Worm (Caenorhabditis elegans): ENCODE data around the gene T01H10.11.

T01H10.11 gene

ce11 chrX:12123152-12123551, at the start of gene T01H10.11:
T01H10.11 (plus strand) TSS chrX:12123452.
- no peak for TF ChIP-seq him-1 (tag; optimal IDR thresholded peaks at IDR 0.05)
- no peak for TF ChIP-seq dao-5 (tag; optimal IDR thresholded peaks at IDR 0.05)

ce11 chrX:12073764-12074163, 49.5 kb upstream of the T01H10.11 start, which contains the start of gene tmem-145:
tmem-145 (minus strand) TSS chrX:12073864.
- no peak for TF ChIP-seq dao-5 (tag; optimal IDR thresholded peaks at IDR 0.05)
- no peak for TF ChIP-seq W03F9.2 (tag; optimal IDR thresholded peaks at IDR 0.05)
- no peak for TF ChIP-seq him-1 (tag; optimal IDR thresholded peaks at IDR 0.05)

DNA sequence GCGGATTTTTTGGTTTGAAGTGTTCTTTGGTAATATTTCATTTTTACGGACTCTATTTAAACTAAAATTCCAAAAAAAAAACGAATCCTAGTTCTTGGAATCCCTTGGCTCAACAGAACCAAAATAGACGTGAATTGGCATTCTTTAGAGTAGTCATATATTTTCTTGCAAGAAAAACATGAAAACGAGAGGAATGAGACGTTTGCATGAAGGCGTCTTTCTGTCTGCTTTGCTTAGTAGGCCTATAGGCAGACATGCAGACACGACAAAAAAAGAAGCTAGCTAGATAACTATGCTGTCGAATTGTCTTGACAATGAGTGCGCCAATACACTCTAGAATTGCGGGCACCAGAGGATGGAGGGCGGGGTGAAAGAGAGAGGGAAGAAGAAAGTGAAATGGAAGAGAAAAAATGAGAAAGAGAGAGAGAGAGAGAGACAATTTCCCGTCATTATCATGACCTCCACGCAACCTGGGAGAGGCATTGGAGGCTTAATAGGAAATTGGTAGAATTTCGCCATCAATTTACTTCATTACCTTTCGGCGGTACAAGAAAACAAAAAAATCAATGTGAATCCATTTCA, 42.6 kb upstream of the T01H10.11 start:
- TF ChIP-seq dao-5 (tag; optimal IDR thresholded peaks at IDR 0.05) (no peak), W03F9.2 (tag; optimal IDR thresholded peaks at IDR 0.05) (no peak), him-1 (tag; optimal IDR thresholded peaks at IDR 0.05) (no peak)

DNA sequence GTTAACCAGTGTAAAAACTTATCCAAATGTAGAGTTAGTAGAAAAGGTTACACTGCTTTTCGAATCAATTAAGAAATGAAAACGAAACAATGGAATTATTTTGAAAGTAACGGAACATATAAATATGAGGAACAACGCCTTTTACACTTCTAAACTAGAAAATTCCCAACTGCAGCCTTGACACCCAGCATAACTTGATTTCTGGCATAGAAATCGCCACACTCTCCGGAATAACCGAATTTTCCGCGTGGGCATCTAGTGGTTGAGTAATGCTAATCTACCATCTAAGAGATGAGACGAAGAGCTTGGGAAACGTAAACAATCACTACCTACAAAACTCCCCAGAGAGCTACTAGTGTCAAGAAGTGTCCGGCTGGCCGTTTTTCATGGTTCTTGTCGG, 42.0 kb upstream of the T01H10.11 start:
- no peak for TF ChIP-seq him-1 (tag; optimal IDR thresholded peaks at IDR 0.05)
- TF ChIP-seq dao-5 (tag; optimal IDR thresholded peaks at IDR 0.05) = no peak
- TF ChIP-seq W03F9.2 (tag; optimal IDR thresholded peaks at IDR 0.05) = no peak

ce11 chrX:12082813-12083212, 40.4 kb upstream of the T01H10.11 start:
- no peak for TF ChIP-seq W03F9.2 (tag; optimal IDR thresholded peaks at IDR 0.05)
- TF ChIP-seq dao-5 (tag; optimal IDR thresholded peaks at IDR 0.05) = no peak
- no peak for TF ChIP-seq him-1 (tag; optimal IDR thresholded peaks at IDR 0.05)

ce11 chrX:12086297-12086696, 37.0 kb upstream of the T01H10.11 start:
- TF ChIP-seq W03F9.2 (tag; optimal IDR thresholded peaks at IDR 0.05) (no peak), him-1 (tag; optimal IDR thresholded peaks at IDR 0.05) (no peak), dao-5 (tag; optimal IDR thresholded peaks at IDR 0.05) (no peak)

ce11 chrX:12092621-12093020, 30.6 kb upstream of the T01H10.11 start:
- TF ChIP-seq him-1 (tag; optimal IDR thresholded peaks at IDR 0.05) (no peak), dao-5 (tag; optimal IDR thresholded peaks at IDR 0.05) (no peak), W03F9.2 (tag; optimal IDR thresholded peaks at IDR 0.05) (no peak)

ce11 chrX:12093043-12093442, 30.2 kb upstream of the T01H10.11 start, which contains the start of gene W03G11.4:
W03G11.4 (minus strand) TSS chrX:12093143.
- TF ChIP-seq dao-5 (tag; optimal IDR thresholded peaks at IDR 0.05) (no peak), him-1 (tag; optimal IDR thresholded peaks at IDR 0.05) (no peak), W03F9.2 (tag; optimal IDR thresholded peaks at IDR 0.05) (no peak)

DNA sequence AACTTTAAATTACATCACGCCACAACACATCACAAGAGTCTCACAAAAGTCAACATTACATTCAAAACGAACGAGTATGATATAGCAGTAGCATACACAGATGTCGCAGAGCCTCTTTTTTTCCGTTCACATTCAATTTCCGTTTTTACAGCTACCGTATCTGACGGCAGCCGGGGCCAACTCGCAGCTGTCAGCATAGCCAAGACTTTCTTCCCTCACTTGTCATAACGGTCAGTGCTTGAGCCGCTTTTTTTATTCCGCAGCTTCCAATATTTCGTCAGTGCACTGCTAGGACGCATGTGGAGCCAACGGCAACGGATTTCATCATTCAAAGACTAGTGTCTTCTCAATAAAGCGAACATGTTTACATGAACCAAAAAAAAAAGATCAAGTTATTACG, 29.3 kb upstream of the T01H10.11 start:
- TF ChIP-seq W03F9.2 (tag; optimal IDR thresholded peaks at IDR 0.05) (no peak), dao-5 (tag; optimal IDR thresholded peaks at IDR 0.05) (no peak), him-1 (tag; optimal IDR thresholded peaks at IDR 0.05) (no peak)

DNA sequence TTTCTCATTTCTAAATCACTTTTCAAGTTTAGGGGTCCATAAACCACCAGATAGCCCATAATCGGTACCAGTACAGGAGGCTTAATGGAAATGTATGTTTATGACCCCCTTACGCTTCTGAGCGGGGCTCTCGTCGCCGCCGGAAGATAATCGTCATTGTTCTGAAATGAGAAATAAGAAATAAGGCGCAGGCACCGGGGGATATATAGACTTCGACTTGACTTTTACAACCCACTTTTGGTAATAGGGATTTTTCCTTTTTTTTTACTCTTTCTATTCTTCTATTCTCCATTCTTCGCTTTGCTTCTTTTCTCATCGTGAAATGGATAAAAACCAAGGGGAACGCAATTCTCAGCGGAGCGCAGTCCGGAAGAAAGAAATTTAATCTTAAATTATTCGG, 28.1 kb upstream of the T01H10.11 start:
- no peak for TF ChIP-seq dao-5 (tag; optimal IDR thresholded peaks at IDR 0.05)
- TF ChIP-seq him-1 (tag; optimal IDR thresholded peaks at IDR 0.05) = no peak
- TF ChIP-seq W03F9.2 (tag; optimal IDR thresholded peaks at IDR 0.05) = no peak

DNA sequence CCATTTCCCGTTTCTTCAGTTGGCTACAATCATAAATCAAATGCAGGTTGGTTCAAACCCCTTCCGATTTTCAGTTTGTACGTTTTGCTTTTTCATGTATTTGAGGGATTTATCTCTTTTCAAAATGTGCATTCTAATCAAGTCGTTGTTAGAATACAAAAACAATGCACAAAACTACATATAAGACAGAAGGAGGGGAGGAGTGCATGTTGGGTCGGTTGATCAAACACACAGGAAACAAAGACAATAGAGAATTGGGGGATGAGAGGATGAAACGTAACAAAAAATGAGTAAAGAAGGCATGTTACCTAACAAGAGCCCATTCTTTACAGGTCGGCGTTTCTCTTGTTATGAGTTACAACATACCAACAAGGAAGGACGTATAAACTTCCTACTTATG, 25.3 kb upstream of the T01H10.11 start:
- TF ChIP-seq him-1 (tag; optimal IDR thresholded peaks at IDR 0.05) (no peak), dao-5 (tag; optimal IDR thresholded peaks at IDR 0.05) (no peak), W03F9.2 (tag; optimal IDR thresholded peaks at IDR 0.05) (no peak)

ce11 chrX:12103712-12104111, 19.5 kb upstream of the T01H10.11 start, which contains the start of gene W03G11.3:
W03G11.3 (minus strand) TSS chrX:12103812.
- TF ChIP-seq W03F9.2 (tag; optimal IDR thresholded peaks at IDR 0.05) (no peak), him-1 (tag; optimal IDR thresholded peaks at IDR 0.05) (no peak), dao-5 (tag; optimal IDR thresholded peaks at IDR 0.05) (no peak)

ce11 chrX:12104630-12105029, 18.6 kb upstream of the T01H10.11 start, which contains the start of gene col-181:
col-181 (plus strand) TSS chrX:12104930.
- no peak for TF ChIP-seq him-1 (tag; optimal IDR thresholded peaks at IDR 0.05)
- TF ChIP-seq W03F9.2 (tag; optimal IDR thresholded peaks at IDR 0.05) = no peak
- TF ChIP-seq dao-5 (tag; optimal IDR thresholded peaks at IDR 0.05) = no peak

- no peak for TF ChIP-seq him-1 (tag; optimal IDR thresholded peaks at IDR 0.05)
- no peak for TF ChIP-seq dao-5 (tag; optimal IDR thresholded peaks at IDR 0.05)
- TF ChIP-seq W03F9.2 (tag; optimal IDR thresholded peaks at IDR 0.05) = no peak
These were observed 17.8 kb upstream of the T01H10.11 start for ce11 chrX:12105458-12105857.

DNA sequence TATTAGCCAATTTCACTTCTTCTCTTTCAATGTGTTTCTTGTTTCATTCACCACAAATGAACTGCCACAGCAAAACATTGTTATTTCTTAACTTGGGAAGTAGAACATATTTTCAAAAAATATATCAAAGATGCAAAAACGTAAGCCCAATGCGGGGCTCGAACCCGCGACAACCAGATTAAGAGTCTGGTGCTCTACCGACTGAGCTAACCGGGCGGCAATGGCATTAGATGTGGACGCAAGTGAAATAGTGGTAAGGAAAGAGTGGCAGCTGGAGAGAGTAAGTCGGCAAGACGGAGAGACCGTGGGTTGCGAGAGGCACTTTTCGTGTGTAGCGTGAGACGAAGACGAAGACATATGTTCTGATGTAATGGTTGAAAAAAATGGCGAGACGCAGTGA, 17.2 kb upstream of the T01H10.11 start:
- TF ChIP-seq him-1 (tag; optimal IDR thresholded peaks at IDR 0.05) (peak; percentile 89), dao-5 (tag; optimal IDR thresholded peaks at IDR 0.05) (peak; percentile 56), W03F9.2 (tag; optimal IDR thresholded peaks at IDR 0.05) (peak; percentile 8)
